Worm (Caenorhabditis elegans) whole organism, L1 larva: Measurements from ENCODE around the gene gpd-4.

Experiments
- ama-1 ChIP-seq: fragments of 150-350 bp; optimal IDR thresholded peaks from 2 replicates; lab custom pipeline; 2014
- dpl-1 ChIP-seq, 3 experiments: fragments of 150-350 bp in 2 of 3; sonication (generic microtip) in 1 of 3; optimal IDR thresholded peaks; 2 replicates each; lab custom pipeline; 2014 to 2017; ENCODE audit warnings: missing biosample characterization in 3 of 3, missing genetic modification characterization in 3 of 3, missing genetic modification reagents in 3 of 3
- fkh-4 ChIP-seq: sonication (generic microtip); optimal IDR thresholded peaks from 2 replicates; lab custom pipeline; 2016; ENCODE audit warnings: missing compliant biosample characterization, missing genetic modification characterization, borderline replicate concordance
- hpl-2 ChIP-seq: fragments of 150-350 bp; optimal IDR thresholded peaks from 2 replicates; lab custom pipeline; 2014; ENCODE audit warnings: missing biosample characterization, missing genetic modification reagents, missing genetic modification characterization
- lin-35 ChIP-seq, 2 experiments: fragments of 150-350 bp; optimal IDR thresholded peaks; 2 replicates each; lab custom pipeline; 2014; ENCODE audit warnings: missing biosample characterization in 2 of 2, missing genetic modification characterization in 2 of 2, missing genetic modification reagents in 2 of 2
- mab-9 ChIP-seq: fragments of 200-800 bp; sonication (Bioruptor generic); IDR thresholded peaks from 2 replicates; pipeline ENCODE4 v1.3.6; 2022; ENCODE audit warnings: missing genetic modification reagents, missing genetic modification characterization, missing compliant biosample characterization
- snpc-4 ChIP-seq: fragments of 150-350 bp; optimal IDR thresholded peaks from 2 replicates; lab custom pipeline; 2014; ENCODE audit warnings: missing biosample characterization, missing genetic modification characterization
- zag-1 ChIP-seq: fragments of 150-350 bp; optimal IDR thresholded peaks from 2 replicates; lab custom pipeline; 2014; ENCODE audit warnings: missing biosample characterization, missing genetic modification characterization

- TF ChIP-seq ama-1 (no peak), lin-35 (GFP tag; optimal IDR thresholded peaks at IDR 0.05; lab: Kevin White, UChicago) (no peak), dpl-1 (GFP tag; optimal IDR thresholded peaks at IDR 0.05; lab: Kevin White, UChicago) (no peak), hpl-2 (GFP tag; lab: Kevin White, UChicago) (no peak), snpc-4 (tag; lab: Kevin White, UChicago) (no peak), mab-9 (GFP tag; lab: Robert Waterston, UW) (no peak), zag-1 (tag; lab: Kevin White, UChicago) (no peak), fkh-4 (no peak)
Measured at ce11 chrII:10182634-10183033, 11.6 kb downstream of the gpd-4 start, which contains the start of gene srd-1.
